Worm (Caenorhabditis elegans) whole organism, L2 larva: Measurements from ENCODE around the gene dod-6.
"Not testable (repeated sequence)": the region's sequence is repeated elsewhere in the genome, so short reads cannot be mapped to it uniquely, and the experiment has no call there.

Experiments used
- ZK546.5 ChIP-seq: sonication (generic microtip); optimal IDR thresholded peaks from 2 replicates; lab custom pipeline; 2017; ENCODE audit warnings: missing biosample characterization, missing genetic modification characterization
- aly-2 ChIP-seq: fragments of 150-350 bp; optimal IDR thresholded peaks from 2 replicates; lab custom pipeline; 2014; ENCODE audit warnings: missing biosample characterization, missing genetic modification characterization
- blmp-1 ChIP-seq: sonication (generic microtip); optimal IDR thresholded peaks from 2 replicates; lab custom pipeline; 2017; ENCODE audit warnings: missing genetic modification characterization, mild to moderate bottlenecking, missing compliant biosample characterization, antibody characterized with exemption, moderate library complexity; ENCODE audit not compliant: insufficient read depth
- ceh-16 ChIP-seq: fragments of 150-350 bp; optimal IDR thresholded peaks from 2 replicates; lab custom pipeline; 2014; ENCODE audit warnings: missing biosample characterization, missing genetic modification characterization
- ceh-82 ChIP-seq: fragments of 150-350 bp; optimal IDR thresholded peaks from 2 replicates; lab custom pipeline; 2014; ENCODE audit warnings: missing biosample characterization, missing genetic modification characterization
- crh-2 ChIP-seq: sonication (generic microtip); optimal IDR thresholded peaks from 2 replicates; lab custom pipeline; 2017; ENCODE audit warnings: missing biosample characterization, missing genetic modification characterization
- dmd-4 ChIP-seq: sonication (generic microtip); optimal IDR thresholded peaks from 2 replicates; lab custom pipeline; 2017; ENCODE audit warnings: missing biosample characterization, missing genetic modification characterization
- egl-27 ChIP-seq: sonication (generic microtip); optimal IDR thresholded peaks from 3 replicates; lab custom pipeline; 2017; ENCODE audit warnings: missing biosample characterization, missing genetic modification reagents, missing genetic modification characterization
- elt-1 ChIP-seq: fragments of 150-350 bp; optimal IDR thresholded peaks from 2 replicates; lab custom pipeline; 2014; ENCODE audit warnings: missing biosample characterization, missing genetic modification characterization
- elt-3 ChIP-seq: sonication (generic microtip); optimal IDR thresholded peaks from 2 replicates; lab custom pipeline; 2017; ENCODE audit warnings: missing biosample characterization, missing genetic modification characterization
- fos-1 ChIP-seq: fragments of 150-350 bp; optimal IDR thresholded peaks from 2 replicates; lab custom pipeline; 2014; ENCODE audit warnings: missing biosample characterization, missing genetic modification characterization
- lin-11 ChIP-seq: fragments of 150-350 bp; sonication (generic microtip); optimal IDR thresholded peaks from 2 replicates; lab custom pipeline; 2014; ENCODE audit warnings: missing biosample characterization, missing genetic modification characterization, inconsistent platforms, mixed read lengths
- lsy-2 ChIP-seq, 2 experiments: fragments of 150-350 bp in 1 of 2; sonication (generic microtip) in 1 of 2; optimal IDR thresholded peaks; 2 replicates each; lab custom pipeline; 2014 to 2017; ENCODE audit warnings: missing biosample characterization in 2 of 2, missing genetic modification characterization in 2 of 2
- mbf-1 ChIP-seq: sonication (generic microtip); optimal IDR thresholded peaks from 2 replicates; lab custom pipeline; 2017; ENCODE audit warnings: missing biosample characterization, missing genetic modification characterization
- mdl-1 ChIP-seq, 2 experiments: fragments of 150-350 bp in 1 of 2; sonication (generic microtip) in 1 of 2; optimal IDR thresholded peaks; 2 replicates each; lab custom pipeline; 2017; ENCODE audit warnings: missing biosample characterization in 2 of 2, missing genetic modification characterization in 2 of 2
- nhr-11 ChIP-seq: fragments of 150-350 bp; optimal IDR thresholded peaks from 2 replicates; lab custom pipeline; 2014; ENCODE audit warnings: missing biosample characterization, missing genetic modification characterization
- nhr-21 ChIP-seq: fragments of 150-350 bp; optimal IDR thresholded peaks from 2 replicates; lab custom pipeline; 2014; ENCODE audit warnings: missing biosample characterization, missing genetic modification characterization
- nhr-23 ChIP-seq: fragments of 150-350 bp; optimal IDR thresholded peaks from 2 replicates; lab custom pipeline; 2014; ENCODE audit warnings: missing biosample characterization, missing genetic modification reagents, missing genetic modification characterization
- nhr-237 ChIP-seq: fragments of 150-350 bp; optimal IDR thresholded peaks from 2 replicates; lab custom pipeline; 2014; ENCODE audit warnings: missing biosample characterization, missing genetic modification characterization
- nhr-6 ChIP-seq: fragments of 150-350 bp; optimal IDR thresholded peaks from 2 replicates; lab custom pipeline; 2014; ENCODE audit warnings: missing biosample characterization, missing genetic modification characterization
- peb-1 ChIP-seq: fragments of 150-350 bp; optimal IDR thresholded peaks from 2 replicates; lab custom pipeline; 2014; ENCODE audit warnings: missing biosample characterization, missing genetic modification characterization
- skn-1 ChIP-seq: sonication (generic microtip); optimal IDR thresholded peaks from 2 replicates; lab custom pipeline; 2017; ENCODE audit warnings: missing biosample characterization, missing genetic modification characterization
- sma-9 ChIP-seq, 2 experiments: fragments of 150-350 bp in 1 of 2; sonication (generic microtip) in 1 of 2; optimal IDR thresholded peaks; 2 replicates each; lab custom pipeline; 2014 to 2016; ENCODE audit warnings: missing genetic modification characterization in 2 of 2, mild to moderate bottlenecking in 1 of 2, missing biosample characterization in 1 of 2, missing compliant biosample characterization in 1 of 2, missing genetic modification reagents in 1 of 2, moderate library complexity in 1 of 2
- unc-39 ChIP-seq: fragments of 150-350 bp; optimal IDR thresholded peaks from 2 replicates; lab custom pipeline; 2014; ENCODE audit warnings: missing biosample characterization, missing genetic modification characterization
- unc-55 ChIP-seq: fragments of 150-350 bp; sonication (generic microtip); optimal IDR thresholded peaks from 3 replicates; lab custom pipeline; 2014; ENCODE audit warnings: missing biosample characterization, missing genetic modification reagents, missing genetic modification characterization
- ztf-1 ChIP-seq: fragments of 200-800 bp; sonication (Bioruptor generic); conservative IDR thresholded peaks from 2 replicates; pipeline ENCODE4 v1.3.6; 2022; ENCODE audit warnings: missing genetic modification characterization, missing compliant biosample characterization
- ztf-11 ChIP-seq: sonication (generic microtip); optimal IDR thresholded peaks from 2 replicates; lab custom pipeline; 2017; ENCODE audit warnings: missing biosample characterization, missing genetic modification characterization
- ztf-4 ChIP-seq: fragments of 150-350 bp; optimal IDR thresholded peaks from 2 replicates; lab custom pipeline; 2014; ENCODE audit warnings: missing biosample characterization, missing genetic modification characterization

Gene dod-6

DNA sequence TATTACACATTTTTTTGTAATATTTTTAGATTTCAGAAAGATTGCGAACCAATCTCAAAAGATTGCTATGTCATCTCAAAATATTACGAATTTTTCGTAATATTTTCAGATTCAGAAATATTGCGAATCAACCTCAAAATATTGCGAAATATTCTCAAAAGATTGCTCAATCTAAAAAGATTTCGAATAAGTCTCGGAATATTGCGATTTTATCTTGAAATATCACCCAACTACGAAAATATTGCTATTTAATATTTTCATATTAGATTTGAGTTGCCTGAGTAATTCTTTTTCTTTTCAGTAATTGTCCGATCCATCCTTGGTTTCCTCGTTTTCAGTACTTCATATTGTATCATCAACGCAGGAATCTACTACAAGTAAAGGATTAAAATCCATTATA lies 24.3 kb downstream of the dod-6 start, which contains the start of gene Y70G10A.4:
TSS of gene Y70G10A.4 (plus strand) at position 301 of the 400 bp plus-strand sequence.
- TF ChIP-seq egl-27; ztf-1 (GFP tag; lab: Robert Waterston, UW); elt-1 (tag; lab: Kevin White, UChicago): not testable (repeated sequence)

DNA sequence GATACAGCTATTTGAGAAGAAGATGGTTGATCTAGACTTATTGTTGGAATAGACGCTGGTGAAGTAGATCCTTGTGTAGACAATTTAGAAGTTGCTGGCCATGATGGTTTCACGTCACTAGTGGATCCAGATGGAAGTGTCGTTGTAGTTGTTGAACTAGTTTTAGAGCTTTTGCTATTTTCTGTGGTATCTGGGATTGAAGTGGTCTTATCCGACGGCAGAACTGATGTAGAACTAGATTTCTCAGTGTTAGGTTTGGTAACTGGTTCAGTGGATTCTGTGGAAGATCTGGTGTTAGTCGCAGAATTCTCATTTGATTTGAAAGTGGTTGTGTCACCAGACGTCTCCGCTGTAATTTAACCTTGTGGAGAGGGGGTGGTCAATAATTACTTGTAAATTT lies 34.1 kb downstream of the dod-6 start:
- TF ChIP-seq blmp-1 (tag; lab: Kevin White, UChicago) (no peak), aly-2 (tag; lab: Kevin White, UChicago) (no peak), ceh-16 (no peak), mdl-1 (tag; optimal IDR thresholded peaks at IDR 0.05; lab: Kevin White, UChicago) (no peak), ztf-1 (GFP tag; lab: Robert Waterston, UW) (no peak), elt-3 (tag; lab: Kevin White, UChicago) (no peak)

DNA sequence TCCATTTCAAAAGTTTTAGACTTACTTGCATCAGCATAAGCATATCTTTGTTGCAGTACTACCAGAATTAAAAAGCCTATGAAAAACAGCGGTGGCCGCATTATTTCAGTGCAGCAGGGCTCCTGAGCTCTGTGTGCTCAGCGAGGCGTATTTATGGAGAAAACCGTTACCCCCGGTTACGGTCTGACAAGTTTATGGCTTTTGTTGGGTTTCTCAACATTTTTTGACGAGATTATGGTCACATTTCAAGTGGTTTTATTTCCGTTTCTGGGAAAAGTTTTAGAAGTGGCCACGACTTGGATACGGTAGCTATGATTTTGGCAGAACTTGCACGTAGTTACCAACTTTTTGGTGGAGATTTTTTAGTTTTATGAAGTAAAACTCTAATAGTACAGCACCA lies 36.5 kb downstream of the dod-6 start, which contains the start of gene paml-1:
TSS of gene paml-1 (minus strand) at position 101 of the 400 bp plus-strand sequence.
- TF ChIP-seq unc-55 (GFP tag; lab: Kevin White, UChicago): no peak
- no peak for TF ChIP-seq ztf-4
- TF ChIP-seq nhr-23 (tag; lab: Kevin White, UChicago): no peak
- TF ChIP-seq unc-39 (tag; lab: Kevin White, UChicago): no peak
- no peak for TF ChIP-seq lin-11 (tag; lab: Kevin White, UChicago)
- no peak for TF ChIP-seq peb-1 (tag; lab: Kevin White, UChicago)

DNA sequence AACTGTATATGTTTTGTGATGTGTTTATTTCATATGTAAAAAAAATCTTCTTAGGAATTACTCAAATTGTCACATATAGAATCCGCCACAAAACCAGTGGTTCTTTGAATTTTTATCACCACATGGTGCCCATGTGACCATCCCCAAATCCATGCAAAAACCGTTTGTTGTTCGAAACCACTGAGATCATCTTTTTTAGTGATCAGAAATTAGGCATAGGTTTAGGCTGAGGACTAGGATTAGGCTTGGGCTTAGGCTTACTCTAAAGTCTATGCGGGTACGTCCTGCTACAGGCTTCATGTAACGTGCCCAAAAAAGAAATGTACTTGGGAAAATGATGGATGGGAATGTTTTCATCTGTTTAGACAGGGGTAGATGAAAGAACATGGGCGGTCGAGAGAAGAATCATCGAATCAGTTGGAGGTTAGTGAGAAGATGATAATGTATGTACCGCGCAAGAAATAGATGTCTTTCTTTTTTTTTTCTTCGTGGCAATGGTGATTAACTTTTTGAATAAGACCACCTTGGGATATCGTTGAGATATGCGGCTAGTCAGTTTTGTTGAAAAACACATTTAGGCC lies 38.9 kb downstream of the dod-6 start:
- no peak for TF ChIP-seq unc-39 (tag; lab: Kevin White, UChicago)
- TF ChIP-seq nhr-21 (tag; lab: Kevin White, UChicago): peak; percentile 11
- peak; percentile 9 for TF ChIP-seq fos-1
- TF ChIP-seq peb-1 (tag; lab: Kevin White, UChicago): no peak

DNA sequence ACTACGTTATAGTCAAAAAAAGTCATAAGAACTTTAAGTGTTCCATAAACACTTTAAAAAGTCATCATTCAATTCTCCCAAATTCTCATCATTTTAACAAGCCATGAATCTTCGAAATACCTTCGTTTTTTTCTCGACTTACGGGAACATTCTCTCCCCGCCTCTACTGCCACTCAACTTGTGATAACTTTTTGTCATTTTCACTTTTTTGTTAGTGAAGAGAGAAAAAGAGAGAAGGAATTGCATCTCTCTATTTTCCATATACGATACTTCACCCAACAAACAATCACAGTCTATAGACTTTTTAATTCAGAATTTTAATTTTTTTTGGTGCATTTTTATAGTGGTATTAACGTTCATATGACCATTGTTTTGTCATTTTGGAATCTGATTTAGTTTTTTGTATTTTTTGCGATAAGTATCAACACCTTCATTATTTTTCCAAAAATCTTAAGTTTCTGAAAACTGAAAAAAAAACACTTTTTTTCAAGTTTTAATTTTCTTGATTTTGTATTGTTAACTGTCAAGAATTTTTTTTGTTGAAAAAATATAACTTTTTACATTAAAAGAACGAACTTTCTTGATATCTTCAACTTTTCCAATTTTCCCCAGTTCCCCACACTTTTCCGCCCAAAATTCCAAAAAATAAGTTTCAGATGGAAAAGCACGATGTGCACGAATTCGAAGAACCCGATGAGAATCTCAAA lies 41.1 kb downstream of the dod-6 start, which contains the start of gene Y70G10A.3:
TSS of gene Y70G10A.3 (plus strand) at position 657 of the 707 bp plus-strand sequence.
- TF ChIP-seq blmp-1 (tag; lab: Kevin White, UChicago) (peak; percentile 29), skn-1 (tag; lab: Kevin White, UChicago) (no peak)

DNA sequence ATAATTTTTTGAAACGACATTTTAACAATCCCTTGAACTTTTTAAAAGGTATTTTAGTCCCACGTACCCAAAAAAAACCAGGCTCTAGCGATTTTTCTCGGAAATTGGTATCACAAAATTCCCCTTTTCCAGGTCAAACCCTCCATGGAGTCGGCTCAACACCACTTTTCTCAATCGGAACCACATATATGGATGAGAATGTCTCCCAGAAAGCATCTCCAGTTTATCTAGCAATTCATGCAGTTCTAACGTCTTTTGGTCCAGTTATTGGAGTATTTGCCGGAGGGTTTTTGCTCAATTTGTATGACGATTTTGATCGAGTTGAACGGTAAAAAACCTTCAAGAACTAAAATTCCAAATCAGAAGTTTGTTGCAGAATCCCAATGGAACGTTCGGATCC lies 42.6 kb downstream of the dod-6 start:
- TF ChIP-seq lsy-2 (tag; optimal IDR thresholded peaks at IDR 0.05; lab: Kevin White, UChicago) (no peak), dmd-4 (no peak), elt-1 (tag; lab: Kevin White, UChicago) (no peak), ceh-82 (tag; lab: Kevin White, UChicago) (no peak), sma-9 (GFP tag; optimal IDR thresholded peaks at IDR 0.05; lab: Kevin White, UChicago) (no peak), sma-9 (tag; optimal IDR thresholded peaks at IDR 0.05; lab: Kevin White, UChicago) (no peak), nhr-6 (no peak), ztf-1 (GFP tag; lab: Robert Waterston, UW) (no peak), peb-1 (tag; lab: Kevin White, UChicago) (no peak), nhr-11 (tag; lab: Kevin White, UChicago) (no peak), crh-2 (tag; lab: Kevin White, UChicago) (no peak), unc-39 (tag; lab: Kevin White, UChicago) (no peak), ZK546.5 (tag; lab: Kevin White, UChicago) (no peak), ztf-11 (tag; lab: Kevin White, UChicago) (no peak), nhr-237 (tag; lab: Kevin White, UChicago) (no peak), mbf-1 (tag; lab: Kevin White, UChicago) (no peak)
